Worm (Caenorhabditis elegans): ENCODE data around the gene Y34B4A.4.

The Y34B4A.4 gene

DNA sequence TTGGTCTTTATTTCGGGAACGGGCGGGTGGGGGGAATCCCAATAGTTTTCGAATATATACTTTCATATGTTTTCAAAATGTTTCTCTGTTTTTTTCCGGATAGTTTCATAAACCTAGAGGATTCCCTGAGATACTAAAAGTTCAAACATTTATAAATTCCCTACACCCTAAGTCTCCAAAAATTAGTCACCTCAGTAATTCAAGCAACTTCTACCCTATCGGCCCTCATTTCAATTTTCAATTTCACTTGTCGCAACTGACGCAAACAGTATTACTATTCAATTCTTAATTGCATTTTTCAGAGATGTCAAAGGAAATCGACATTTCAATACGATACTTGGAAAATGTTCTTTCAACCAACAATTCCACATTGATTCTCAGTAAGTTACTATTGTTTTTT lies at the start of gene Y34B4A.4:
Y34B4A.4 (plus strand) TSS at position 301 of the 400 bp plus-strand sequence.
- TF ChIP-seq sma-3 (GFP tag; optimal IDR thresholded peaks at IDR 0.05) (no peak), dmd-4 (tag; optimal IDR thresholded peaks at IDR 0.05) (no peak), ztf-11 (tag; optimal IDR thresholded peaks at IDR 0.05) (no peak), gmeb-1 (tag; optimal IDR thresholded peaks at IDR 0.05) (no peak), nhr-12 (tag; optimal IDR thresholded peaks at IDR 0.05) (no peak), unc-55 (GFP tag; optimal IDR thresholded peaks at IDR 0.05) (no peak), nhr-11 (tag; optimal IDR thresholded peaks at IDR 0.05) (no peak), ceh-16 (tag; optimal IDR thresholded peaks at IDR 0.05) (no peak), ceh-82 (tag; optimal IDR thresholded peaks at IDR 0.05) (no peak), fos-1 (tag; optimal IDR thresholded peaks at IDR 0.05) (no peak), nhr-6 (tag; optimal IDR thresholded peaks at IDR 0.05) (no peak), mab-5 (tag; optimal IDR thresholded peaks at IDR 0.05) (no peak), lin-11 (tag; optimal IDR thresholded peaks at IDR 0.05) (no peak), ZK546.5 (tag; optimal IDR thresholded peaks at IDR 0.05) (no peak)

DNA sequence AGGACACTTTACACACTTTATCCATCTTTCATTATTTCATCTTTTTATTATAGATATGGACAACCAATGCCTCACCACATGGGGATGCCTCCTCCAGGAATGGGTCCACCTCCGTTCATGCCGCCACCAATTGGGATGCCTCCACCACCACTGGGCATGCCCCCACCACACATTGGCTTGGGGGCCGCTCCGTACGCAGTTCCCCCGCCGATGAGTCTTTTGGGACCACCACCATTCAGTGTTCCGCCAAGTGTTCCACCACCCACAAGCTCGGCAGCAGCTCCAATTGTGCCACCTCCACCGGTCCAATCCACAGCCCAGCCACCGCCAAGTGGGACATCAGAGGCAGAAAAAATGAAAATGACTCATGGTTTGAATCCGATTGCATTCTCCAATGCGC lies 49.3 kb upstream of the Y34B4A.4 start:
- TF ChIP-seq ZK546.5 (tag; optimal IDR thresholded peaks at IDR 0.05): no peak
- TF ChIP-seq alr-1 (tag; optimal IDR thresholded peaks at IDR 0.05): no peak
- TF ChIP-seq lsy-2 (tag; optimal IDR thresholded peaks at IDR 0.05): no peak
- no peak for TF ChIP-seq ztf-4 (tag; optimal IDR thresholded peaks at IDR 0.05)
- no peak for TF ChIP-seq blmp-1 (tag; optimal IDR thresholded peaks at IDR 0.05; ENCODE audit: insufficient read depth)
- no peak for TF ChIP-seq ztf-1 (GFP tag; conservative IDR thresholded peaks at IDR 0.05)
- TF ChIP-seq nhr-237 (tag; optimal IDR thresholded peaks at IDR 0.05): no peak
- TF ChIP-seq unc-55 (GFP tag; optimal IDR thresholded peaks at IDR 0.05): no peak
- TF ChIP-seq gmeb-1 (tag; optimal IDR thresholded peaks at IDR 0.05): no peak
- TF ChIP-seq elt-3 (tag; optimal IDR thresholded peaks at IDR 0.05): no peak
- TF ChIP-seq crh-2 (tag; optimal IDR thresholded peaks at IDR 0.05): no peak

DNA sequence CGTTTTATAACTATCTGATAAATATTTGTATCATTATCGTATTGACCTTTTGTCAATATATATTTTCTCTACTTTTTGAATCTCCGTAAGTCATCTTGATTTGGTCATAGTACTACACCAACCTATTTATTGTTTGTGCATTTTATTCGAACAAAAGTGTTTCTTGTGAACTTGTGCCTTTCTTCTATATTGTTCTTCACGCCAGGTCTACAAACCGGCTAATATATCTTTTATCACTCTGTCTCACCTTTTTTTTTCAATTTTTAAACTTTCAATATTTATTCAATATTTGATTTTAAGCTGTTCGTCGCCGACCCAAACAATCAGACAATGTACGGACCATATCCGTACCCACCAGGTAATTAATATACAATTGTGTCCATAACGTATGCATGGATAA lies 48.1 kb upstream of the Y34B4A.4 start, which contains the start of gene hrpa-2:
hrpa-2 (plus strand) TSS at position 301 of the 400 bp plus-strand sequence.
- TF ChIP-seq elt-3 (tag; optimal IDR thresholded peaks at IDR 0.05) (no peak), egl-27 (tag; optimal IDR thresholded peaks at IDR 0.05) (no peak)

DNA sequence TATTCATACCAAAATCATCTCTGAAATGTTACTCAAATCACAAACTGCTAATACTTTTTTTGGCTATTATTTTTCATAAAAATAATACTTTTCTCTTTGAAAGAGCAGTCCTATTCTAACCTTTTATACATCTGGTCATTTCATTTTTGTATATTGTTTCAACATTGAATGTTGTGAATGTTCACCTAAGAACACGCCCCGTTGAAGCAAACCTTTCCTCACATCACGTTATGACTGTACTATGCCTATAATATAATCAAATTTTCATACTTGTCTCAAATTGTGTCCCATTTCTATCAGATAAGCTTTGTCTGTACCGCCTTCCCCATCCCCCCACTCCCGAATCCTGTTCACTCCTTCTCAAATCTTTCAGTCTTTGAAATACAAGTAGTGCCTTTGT lies 45.8 kb upstream of the Y34B4A.4 start:
- TF ChIP-seq lsy-2 (tag; optimal IDR thresholded peaks at IDR 0.05): no peak
- TF ChIP-seq ztf-11 (tag; optimal IDR thresholded peaks at IDR 0.05): no peak
- no peak for TF ChIP-seq mab-5 (tag; optimal IDR thresholded peaks at IDR 0.05)
- no peak for TF ChIP-seq Y55F3AM.14 (GFP tag; optimal IDR thresholded peaks at IDR 0.05)
- TF ChIP-seq nhr-237 (tag; optimal IDR thresholded peaks at IDR 0.05): no peak
- TF ChIP-seq C34F6.9 (tag; optimal IDR thresholded peaks at IDR 0.05): no peak
- TF ChIP-seq aly-2 (tag; optimal IDR thresholded peaks at IDR 0.05): no peak
- no peak for TF ChIP-seq dmd-4 (tag; optimal IDR thresholded peaks at IDR 0.05)
- no peak for TF ChIP-seq ceh-82 (tag; optimal IDR thresholded peaks at IDR 0.05)
- TF ChIP-seq sma-3 (GFP tag; optimal IDR thresholded peaks at IDR 0.05): no peak
- TF ChIP-seq R02D3.7 (tag; optimal IDR thresholded peaks at IDR 0.05): no peak
- no peak for TF ChIP-seq sem-4 (tag; optimal IDR thresholded peaks at IDR 0.05)
- TF ChIP-seq nhr-21 (tag; optimal IDR thresholded peaks at IDR 0.05): no peak
- no peak for TF ChIP-seq lin-39 (tag; optimal IDR thresholded peaks at IDR 0.05)
- no peak for TF ChIP-seq nhr-25 (tag; optimal IDR thresholded peaks at IDR 0.05)
- TF ChIP-seq ceh-16 (tag; optimal IDR thresholded peaks at IDR 0.05): no peak

DNA sequence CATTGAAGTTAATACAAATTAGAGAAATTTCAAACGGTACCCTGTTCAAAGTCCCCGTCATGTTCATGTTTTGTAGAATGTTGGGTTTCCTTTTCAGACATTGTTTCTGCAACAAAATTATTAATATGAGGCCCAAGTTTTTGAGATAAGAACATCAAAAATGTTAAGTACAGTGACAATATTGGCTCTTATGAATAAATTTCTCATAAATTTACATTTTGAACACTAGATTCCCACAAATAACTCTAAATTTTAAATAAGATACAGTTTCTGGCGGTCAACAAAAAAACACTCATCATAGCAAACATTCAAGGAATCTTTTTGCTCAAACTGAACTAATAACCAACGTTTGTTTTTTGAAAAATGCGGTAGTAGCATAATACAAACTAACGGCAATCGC lies 37.9 kb upstream of the Y34B4A.4 start, which contains the start of gene H28G03.3:
H28G03.3 (minus strand) TSS at position 101 of the 400 bp plus-strand sequence.
- TF ChIP-seq ztf-1 (GFP tag; conservative IDR thresholded peaks at IDR 0.05) (no peak), ZK546.5 (tag; optimal IDR thresholded peaks at IDR 0.05) (no peak), unc-39 (tag; optimal IDR thresholded peaks at IDR 0.05) (no peak), nhr-12 (tag; optimal IDR thresholded peaks at IDR 0.05) (no peak), mab-5 (tag; optimal IDR thresholded peaks at IDR 0.05) (no peak), ceh-16 (tag; optimal IDR thresholded peaks at IDR 0.05) (no peak), ceh-82 (tag; optimal IDR thresholded peaks at IDR 0.05) (no peak), elt-1 (tag; optimal IDR thresholded peaks at IDR 0.05) (no peak), nhr-21 (tag; optimal IDR thresholded peaks at IDR 0.05) (no peak), ztf-11 (tag; optimal IDR thresholded peaks at IDR 0.05) (no peak), fos-1 (tag; optimal IDR thresholded peaks at IDR 0.05) (no peak), nhr-77 (tag; optimal IDR thresholded peaks at IDR 0.05) (no peak)

Measured in whole organism, L2 larva.